Worm (Caenorhabditis elegans) whole organism, young adult: ENCODE results near the gene mans-4.

Experiments used
- F49E8.2 ChIP-seq: sonication (generic microtip); optimal IDR thresholded peaks from 3 replicates; lab custom pipeline; 2017; ENCODE audit warnings: missing genetic modification characterization, mild to moderate bottlenecking, missing compliant biosample characterization, antibody characterized with exemption, moderate library complexity; ENCODE audit not compliant: insufficient read depth
- Y56A3A.18 ChIP-seq: fragments of 200-800 bp; sonication (Bioruptor generic); IDR thresholded peaks from 2 replicates; pipeline ENCODE4 v1.3.6; 2022; ENCODE audit warnings: missing genetic modification reagents, missing genetic modification characterization, missing compliant biosample characterization
- aptf-3 ChIP-seq: fragments of 200-800 bp; sonication (Bioruptor generic); IDR thresholded peaks from 2 replicates; pipeline ENCODE4 v1.3.6; 2022; ENCODE audit warnings: missing genetic modification characterization, missing compliant biosample characterization
- let-607 ChIP-seq, 2 experiments: fragments of 200-800 bp in 1 of 2; sonication (Bioruptor generic) in 1 of 2; sonication (generic microtip) in 1 of 2; optimal IDR thresholded peaks; 2 replicates each; lab custom pipeline; 2016 to 2018; ENCODE audit warnings: mild to moderate bottlenecking in 2 of 2, missing compliant biosample characterization in 2 of 2, missing genetic modification characterization in 2 of 2, moderate library complexity in 2 of 2, missing genotype in 1 of 2
- madf-10 ChIP-seq: sonication (generic microtip); optimal IDR thresholded peaks from 2 replicates; lab custom pipeline; 2016; ENCODE audit warnings: mild to moderate bottlenecking, missing genetic modification characterization, missing compliant biosample characterization
- mcd-1 ChIP-seq: fragments of 200-800 bp; sonication (Bioruptor generic); IDR thresholded peaks from 2 replicates; pipeline ENCODE4 v1.3.6; 2022; ENCODE audit warnings: missing genetic modification reagents, missing genetic modification characterization, missing compliant biosample characterization
- rcor-1 ChIP-seq: fragments of 200-800 bp; sonication (Bioruptor generic); IDR thresholded peaks from 2 replicates; pipeline ENCODE4 v1.3.6; 2022; ENCODE audit warnings: missing genetic modification reagents, missing genetic modification characterization, missing compliant biosample characterization
- zim-3 ChIP-seq: sonication (generic microtip); optimal IDR thresholded peaks from 2 replicates; lab custom pipeline; 2017; ENCODE audit warnings: mild to moderate bottlenecking, missing genetic modification characterization, moderate library complexity, missing compliant biosample characterization

- TF ChIP-seq rcor-1 (GFP tag; lab: Robert Waterston, UW) = no peak
- peak; percentile 41 to 86 for TF ChIP-seq let-607 (tag; optimal IDR thresholded peaks at IDR 0.05; lab: Kevin White, UChicago)
- no peak for TF ChIP-seq madf-10 (tag; lab: Kevin White, UChicago)
- TF ChIP-seq zim-3 (tag; lab: Kevin White, UChicago) = no peak
- no peak for TF ChIP-seq F49E8.2 (tag; lab: Kevin White, UChicago)
- no peak for TF ChIP-seq Y56A3A.18 (GFP tag; lab: Robert Waterston, UW)
- TF ChIP-seq aptf-3 (GFP tag; lab: Robert Waterston, UW) = no peak
- TF ChIP-seq mcd-1 (GFP tag; lab: Robert Waterston, UW) = no peak
These were observed 40.0 kb upstream of the mans-4 start for ce11 chrIV:9118348-9118747.
